Worm (Caenorhabditis elegans): ENCODE measurements around the gene spe-42.

ce11 chrV:11725971-11726370 is 10.8 kb downstream of the spe-42 start, which contains the start of gene daf-11:
- TF ChIP-seq sptf-1 (tag; optimal IDR thresholded peaks at IDR 0.05) (no peak), snpc-4 (tag; optimal IDR thresholded peaks at IDR 0.05) (no peak), nhr-77 (tag; optimal IDR thresholded peaks at IDR 0.05) (no peak), nhr-11 (tag; optimal IDR thresholded peaks at IDR 0.05) (no peak)
